Fruit fly (Drosophila melanogaster): ENCODE results near the gene InR.

The InR gene

DNA sequence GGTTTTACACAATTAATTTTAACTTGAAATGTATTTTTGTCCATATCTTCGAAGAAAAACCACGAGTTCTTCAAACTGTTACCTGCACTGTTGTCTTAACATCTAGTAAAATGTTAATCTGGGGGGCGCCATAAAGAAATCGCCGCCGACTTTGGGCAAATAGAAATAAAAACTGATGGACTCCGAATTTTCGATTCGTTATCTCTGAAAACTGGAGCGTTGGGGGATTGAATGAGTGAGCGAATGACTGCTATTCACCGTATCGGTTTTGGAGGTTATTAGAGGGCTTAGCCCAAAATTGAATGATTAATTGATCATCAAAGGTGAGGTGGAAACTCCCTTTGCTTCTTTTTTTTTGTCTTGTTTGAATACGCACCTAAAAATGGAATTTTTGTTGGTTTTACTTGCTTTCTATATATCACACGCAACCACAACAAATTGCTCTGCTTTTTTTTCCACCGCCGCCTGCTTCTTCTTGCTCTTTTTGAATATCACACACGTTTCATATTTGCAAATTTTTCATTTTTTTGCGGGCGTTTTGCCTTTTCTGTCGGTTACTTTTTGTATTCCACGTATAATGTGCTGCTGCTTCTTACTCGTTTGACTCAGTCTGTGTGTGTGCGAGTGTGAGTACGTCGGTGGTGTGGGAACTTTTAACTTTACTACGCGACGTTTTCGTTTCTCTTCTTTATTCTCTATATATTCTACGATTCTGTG is 12.8 kb upstream of the InR start:
- no peak for TF ChIP-seq EcR (GFP tag; optimal IDR thresholded peaks at IDR 0.05)
- no peak for TF ChIP-seq psq (optimal IDR thresholded peaks at IDR 0.05)
- TF ChIP-seq usp (GFP tag; optimal IDR thresholded peaks at IDR 0.05): no peak
- TF ChIP-seq CG8478 (optimal IDR thresholded peaks at IDR 0.05): no peak
- TF ChIP-seq Dll (optimal IDR thresholded peaks at IDR 0.05): no peak
- TF ChIP-seq pan (optimal IDR thresholded peaks at IDR 0.05): no peak

DNA sequence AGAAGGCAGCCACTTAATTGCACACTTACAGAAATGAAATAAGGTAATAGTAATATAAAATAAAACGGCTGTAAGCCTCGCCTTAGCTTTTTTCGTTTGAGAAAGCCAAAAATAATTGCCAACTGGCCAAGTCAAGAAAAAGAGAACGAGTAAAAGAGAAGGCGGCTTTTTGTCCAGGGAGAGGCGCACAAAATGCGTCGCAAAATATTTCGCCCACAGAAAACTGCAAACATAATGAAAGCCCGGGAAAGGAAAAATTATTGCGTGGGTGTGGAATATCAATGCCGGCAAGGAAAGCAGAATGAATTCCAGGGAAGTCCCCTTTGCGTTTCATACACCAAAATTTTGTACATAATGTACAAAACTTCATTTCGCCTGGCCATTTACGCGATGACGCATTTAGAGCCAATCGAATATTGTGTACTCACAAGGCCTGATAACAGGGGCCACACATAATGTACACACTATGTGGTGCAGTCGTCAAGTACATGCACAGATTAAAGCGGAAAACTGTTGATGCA is 11.9 kb upstream of the InR start:
- TF ChIP-seq psq (optimal IDR thresholded peaks at IDR 0.05) (no peak), usp (GFP tag; optimal IDR thresholded peaks at IDR 0.05) (no peak), EcR (GFP tag; optimal IDR thresholded peaks at IDR 0.05) (no peak), CG8478 (optimal IDR thresholded peaks at IDR 0.05) (no peak), pan (optimal IDR thresholded peaks at IDR 0.05) (peak; percentile 57), Dll (optimal IDR thresholded peaks at IDR 0.05) (no peak)

DNA sequence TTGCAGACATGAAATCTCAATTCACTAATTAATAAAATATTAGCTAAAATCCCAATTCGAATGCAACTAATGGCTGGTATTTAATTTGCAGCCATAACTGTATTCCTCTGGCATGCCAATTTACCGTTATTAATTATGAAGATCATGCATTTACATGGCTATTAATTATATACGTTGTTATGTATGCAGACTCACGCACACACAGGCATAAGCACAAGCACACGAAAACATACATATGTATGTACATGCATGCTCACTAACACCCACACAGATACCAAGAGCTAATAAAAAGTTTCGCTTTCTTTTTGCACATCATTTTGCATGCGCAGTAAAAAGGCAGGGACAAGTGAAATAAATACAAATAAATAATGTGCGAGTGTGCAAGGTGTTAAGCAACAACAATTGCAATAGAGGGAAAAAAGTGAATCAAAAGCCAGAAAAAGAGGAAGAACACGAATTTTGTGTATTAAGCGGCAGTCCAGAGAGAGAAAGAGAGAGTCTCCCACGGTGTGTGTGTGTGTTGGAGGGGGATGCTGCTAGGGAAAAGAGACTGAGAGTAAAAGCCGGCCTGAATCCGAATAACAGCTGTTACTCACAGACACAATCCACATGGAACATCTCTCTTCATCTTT is 11.2 kb upstream of the InR start:
- TF ChIP-seq psq (optimal IDR thresholded peaks at IDR 0.05) (no peak), Dll (optimal IDR thresholded peaks at IDR 0.05) (no peak), usp (GFP tag; optimal IDR thresholded peaks at IDR 0.05) (no peak), CG8478 (optimal IDR thresholded peaks at IDR 0.05) (no peak)

DNA sequence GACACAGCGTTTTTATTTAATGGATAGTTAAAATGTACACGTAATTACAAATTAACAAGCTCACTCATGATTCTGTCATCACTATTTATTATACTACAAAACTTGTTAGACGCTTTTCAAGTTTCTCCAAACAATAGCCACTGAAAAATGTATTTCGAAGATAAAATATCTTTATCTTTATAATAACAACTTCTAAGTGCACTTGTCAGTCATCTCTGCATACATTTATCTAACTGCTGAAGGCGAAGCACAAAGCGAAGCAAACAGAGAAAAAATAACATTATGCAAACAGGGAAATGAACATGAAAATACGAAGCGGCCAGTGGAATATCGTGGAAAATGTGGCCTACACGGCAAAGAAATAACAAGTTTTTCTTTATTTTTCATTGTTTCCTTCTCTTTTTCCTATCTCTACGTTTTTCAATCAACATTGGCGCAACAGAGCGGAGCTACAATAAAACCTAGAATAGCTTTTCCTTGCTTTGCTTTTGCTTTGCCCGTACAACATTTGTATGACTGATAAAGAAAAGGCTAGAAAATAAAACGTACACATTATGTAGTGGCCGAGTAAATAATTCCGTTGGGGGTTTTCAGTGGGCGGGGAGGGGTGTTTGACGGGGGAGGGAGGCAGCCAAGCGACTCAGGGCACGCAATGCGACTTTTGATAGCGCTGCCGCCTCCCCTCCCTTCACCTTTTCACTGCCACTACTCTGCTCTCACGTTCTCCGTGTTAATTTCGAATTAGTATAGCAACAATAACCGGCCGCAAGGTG is 10.4 kb upstream of the InR start:
- TF ChIP-seq usp (GFP tag; optimal IDR thresholded peaks at IDR 0.05) (no peak), psq (optimal IDR thresholded peaks at IDR 0.05) (no peak), Dll (optimal IDR thresholded peaks at IDR 0.05) (no peak), CG8478 (optimal IDR thresholded peaks at IDR 0.05) (no peak), EcR (GFP tag; optimal IDR thresholded peaks at IDR 0.05) (no peak), pan (optimal IDR thresholded peaks at IDR 0.05) (no peak)

DNA sequence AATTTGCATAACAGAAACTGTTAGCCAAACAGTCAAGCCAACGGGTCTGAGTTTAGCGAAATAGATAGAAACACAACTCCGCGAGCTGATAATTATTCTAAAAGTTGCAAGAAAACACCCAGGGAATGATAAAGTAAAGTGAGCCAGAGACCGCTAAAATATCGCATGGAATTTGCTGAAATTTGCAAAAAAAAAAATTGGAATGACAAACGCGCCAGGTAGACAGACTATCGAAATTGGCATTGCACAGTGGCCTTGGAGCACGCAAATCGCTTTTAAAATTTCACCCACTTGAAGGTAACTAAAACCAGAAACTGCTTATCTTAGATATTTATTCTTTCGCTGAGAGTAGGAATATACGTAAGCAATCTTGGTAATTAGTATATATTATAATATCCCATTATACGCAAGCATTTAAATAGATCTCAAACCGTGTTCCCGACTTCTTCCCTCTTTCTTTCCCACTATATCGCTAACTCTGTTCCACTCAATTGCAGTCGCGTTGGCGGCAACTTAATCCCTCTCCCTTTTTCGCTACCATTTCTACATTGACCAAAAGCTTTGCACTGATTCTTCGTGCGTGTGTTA is 9.2 kb upstream of the InR start:
- TF ChIP-seq EcR (GFP tag; optimal IDR thresholded peaks at IDR 0.05) (no peak), usp (GFP tag; optimal IDR thresholded peaks at IDR 0.05) (no peak), psq (optimal IDR thresholded peaks at IDR 0.05) (no peak), Dll (optimal IDR thresholded peaks at IDR 0.05) (no peak), pan (optimal IDR thresholded peaks at IDR 0.05) (no peak), CG8478 (optimal IDR thresholded peaks at IDR 0.05) (no peak)

DNA sequence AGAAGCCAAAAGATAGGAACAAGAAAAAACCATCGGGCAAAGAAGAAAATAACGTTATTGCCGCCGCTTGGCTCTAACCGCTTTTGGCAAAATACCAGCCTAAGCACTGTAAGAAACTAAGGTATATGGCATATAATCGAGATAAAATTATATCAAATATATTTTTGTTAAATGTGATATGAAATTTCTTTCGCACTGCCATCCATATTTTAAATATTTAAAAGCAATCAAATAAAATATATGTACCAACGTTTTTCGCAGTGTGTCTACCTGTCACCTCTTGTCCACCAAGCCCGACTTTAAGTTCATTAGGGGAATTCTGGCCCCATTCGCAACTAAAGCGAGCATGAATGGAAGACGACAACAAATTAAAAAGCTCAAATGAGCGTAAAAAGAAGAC is 8.6 kb upstream of the InR start:
- TF ChIP-seq EcR (GFP tag; optimal IDR thresholded peaks at IDR 0.05): no peak
- TF ChIP-seq CG8478 (optimal IDR thresholded peaks at IDR 0.05): no peak
- TF ChIP-seq psq (optimal IDR thresholded peaks at IDR 0.05): no peak
- no peak for TF ChIP-seq pan (optimal IDR thresholded peaks at IDR 0.05)
- TF ChIP-seq Dll (optimal IDR thresholded peaks at IDR 0.05): no peak
- no peak for TF ChIP-seq usp (GFP tag; optimal IDR thresholded peaks at IDR 0.05)

DNA sequence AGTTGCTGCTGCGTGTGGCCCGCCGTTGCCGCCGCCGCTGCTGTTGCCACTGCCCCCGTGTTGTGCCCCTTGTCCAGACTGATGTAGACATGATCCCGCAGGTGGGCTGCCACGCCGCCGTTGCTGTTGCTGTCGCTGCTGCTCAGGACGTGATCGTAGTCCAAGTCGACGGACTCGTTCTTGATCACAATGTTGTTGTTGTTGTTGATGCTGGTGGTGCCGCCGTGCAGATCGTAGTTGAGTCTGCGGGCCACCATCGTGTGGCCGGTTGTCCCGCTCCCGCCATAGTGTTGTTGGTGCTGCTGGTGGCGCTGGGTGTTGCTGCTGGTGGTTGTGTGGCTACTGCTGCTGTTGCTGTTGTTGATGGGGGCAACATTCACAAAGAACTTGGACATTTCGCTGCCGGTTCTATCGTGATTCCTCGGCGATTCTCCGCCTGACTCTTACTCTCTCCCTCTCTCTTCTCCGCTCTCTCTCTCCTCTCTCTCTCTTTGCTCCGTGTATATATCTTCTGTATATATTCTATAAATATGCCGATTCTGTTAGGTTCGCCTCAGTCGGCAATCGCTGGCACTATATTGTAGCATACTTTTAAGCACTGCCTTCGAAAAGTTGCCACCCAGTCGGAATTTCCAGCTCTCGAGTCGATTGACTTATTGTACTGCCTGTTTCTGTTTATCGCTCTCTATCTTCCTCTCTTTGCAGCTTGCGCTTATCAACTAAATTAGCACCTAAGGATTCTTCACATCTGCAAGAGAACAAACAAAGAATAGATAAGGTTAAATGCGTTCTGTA is 7.2 kb upstream of the InR start:
- TF ChIP-seq Dll (optimal IDR thresholded peaks at IDR 0.05) (peak; percentile 65), psq (optimal IDR thresholded peaks at IDR 0.05) (no peak), pan (optimal IDR thresholded peaks at IDR 0.05) (no peak)

DNA sequence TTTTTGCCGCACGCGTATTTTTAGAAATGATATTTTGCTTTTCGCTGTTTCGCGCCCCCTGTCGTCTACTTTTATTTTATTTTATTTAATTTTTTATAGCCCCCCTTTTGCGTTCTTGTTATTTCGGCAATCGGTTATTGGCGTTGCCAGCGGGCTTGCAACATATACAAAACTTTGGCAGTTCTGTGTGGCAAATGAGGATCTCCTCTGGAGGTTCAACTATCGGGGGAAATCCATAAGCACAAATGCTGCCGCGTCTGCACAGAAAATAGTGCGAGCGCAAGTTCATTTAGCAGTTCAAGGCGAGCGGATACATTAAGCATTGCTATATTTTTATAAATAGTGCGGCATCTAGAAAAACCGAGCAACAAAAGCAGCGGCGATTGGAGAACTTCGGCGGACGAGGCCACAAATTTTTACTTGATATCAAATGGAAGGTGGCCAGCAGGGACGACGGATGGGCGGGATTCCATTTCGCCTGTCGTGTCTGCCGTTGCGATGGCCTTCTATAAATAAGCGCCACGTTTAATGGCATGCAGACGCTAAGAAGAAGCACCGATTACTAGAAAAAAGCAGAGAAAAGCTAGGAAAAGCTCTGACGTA is 5.3 kb upstream of the InR start:
- TF ChIP-seq usp (GFP tag; optimal IDR thresholded peaks at IDR 0.05) (no peak), Dll (optimal IDR thresholded peaks at IDR 0.05) (no peak), psq (optimal IDR thresholded peaks at IDR 0.05) (no peak), EcR (GFP tag; optimal IDR thresholded peaks at IDR 0.05) (no peak), pan (optimal IDR thresholded peaks at IDR 0.05) (no peak), CG8478 (optimal IDR thresholded peaks at IDR 0.05) (no peak)

DNA sequence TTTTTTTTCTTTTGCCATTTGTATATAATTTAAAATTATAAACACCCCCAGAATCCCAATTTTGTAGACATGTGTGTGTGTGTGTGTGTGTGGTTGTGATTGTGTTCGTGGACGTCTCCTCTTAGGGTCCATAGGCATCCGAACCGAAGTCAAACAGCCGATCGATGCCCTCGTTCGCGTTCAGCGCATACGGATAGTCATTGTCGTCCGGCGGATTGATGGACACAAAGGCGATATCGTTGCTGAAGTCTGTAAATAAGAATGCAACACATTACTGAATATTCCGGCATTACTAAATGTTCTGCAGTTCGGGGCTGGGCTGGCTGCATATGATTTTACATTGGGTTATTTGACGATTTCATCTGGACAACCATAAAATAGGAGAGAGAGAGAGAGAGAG is 2.3 kb upstream of the InR start:
- TF ChIP-seq EcR (GFP tag; optimal IDR thresholded peaks at IDR 0.05) (no peak), usp (GFP tag; optimal IDR thresholded peaks at IDR 0.05) (no peak), pan (optimal IDR thresholded peaks at IDR 0.05) (no peak)

DNA sequence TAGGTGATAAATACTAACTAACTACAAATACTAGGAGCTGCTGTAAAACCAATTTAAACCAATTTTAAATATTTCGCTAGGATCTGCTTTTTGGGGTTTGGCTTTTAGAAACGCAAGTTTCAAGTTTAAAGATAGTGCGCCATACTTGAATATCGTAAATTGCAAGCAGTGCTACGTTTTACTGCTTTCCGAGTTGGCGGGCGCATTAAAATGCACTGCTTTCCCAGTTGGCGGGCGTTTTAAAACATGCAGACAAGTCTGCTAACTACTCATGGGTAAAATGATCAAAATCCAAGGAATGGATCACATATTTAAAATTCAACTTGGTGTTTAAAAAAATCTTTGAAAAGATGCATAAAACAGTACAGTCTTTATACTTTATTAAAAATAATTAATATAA is 624 bp upstream of the InR start:
- TF ChIP-seq CG8478 (optimal IDR thresholded peaks at IDR 0.05) (no peak), EcR (GFP tag; optimal IDR thresholded peaks at IDR 0.05) (no peak), usp (GFP tag; optimal IDR thresholded peaks at IDR 0.05) (no peak), Dll (optimal IDR thresholded peaks at IDR 0.05) (no peak), pan (optimal IDR thresholded peaks at IDR 0.05) (no peak), psq (optimal IDR thresholded peaks at IDR 0.05) (no peak)

Measured in whole organism.